Worm (Caenorhabditis elegans) whole organism, L1 larva: ENCODE results near the gene col-172.

ENCODE experiments used
- C04F5.9 ChIP-seq: sonication (generic microtip); optimal IDR thresholded peaks from 2 replicates; lab custom pipeline; 2016; ENCODE audit warnings: missing genetic modification characterization, missing compliant biosample characterization
- C34B4.2 ChIP-seq: sonication (generic microtip); optimal IDR thresholded peaks from 2 replicates; lab custom pipeline; 2017; ENCODE audit warnings: mild to moderate bottlenecking, missing genetic modification characterization, missing compliant biosample characterization
- blmp-1 ChIP-seq: fragments of 150-350 bp; optimal IDR thresholded peaks from 2 replicates; lab custom pipeline; 2014; ENCODE audit warnings: missing biosample characterization, missing genetic modification characterization
- ceh-8 ChIP-seq: fragments of 200-800 bp; sonication (Bioruptor generic); optimal IDR thresholded peaks from 2 replicates; lab custom pipeline; 2018; ENCODE audit warnings: mild to moderate bottlenecking, missing genetic modification characterization, moderate library complexity, missing compliant biosample characterization
- ceh-90 ChIP-seq: sonication (generic microtip); optimal IDR thresholded peaks from 2 replicates; lab custom pipeline; 2016; ENCODE audit warnings: missing genetic modification characterization, missing compliant biosample characterization
- dsc-1 ChIP-seq: sonication (generic microtip); optimal IDR thresholded peaks from 2 replicates; lab custom pipeline; 2016; ENCODE audit warnings: mild to moderate bottlenecking, missing genetic modification characterization, missing compliant biosample characterization
- efl-1 ChIP-seq, 4 experiments: fragments of 150-350 bp; optimal IDR thresholded peaks in 3 of 4; peaks in 1 of 4; 1 replicate in 1 of 4; 2 replicates in 3 of 4; lab custom pipeline; 2014; ENCODE audit warnings: missing biosample characterization in 2 of 4, missing genetic modification characterization in 2 of 4, missing genetic modification reagents in 2 of 4
- ets-5 ChIP-seq: fragments of 200-800 bp; sonication (Bioruptor generic); IDR thresholded peaks from 2 replicates; pipeline ENCODE4 v1.3.6; 2022; ENCODE audit warnings: missing genetic modification characterization, missing compliant biosample characterization
- fkh-4 ChIP-seq: sonication (generic microtip); optimal IDR thresholded peaks from 2 replicates; lab custom pipeline; 2016; ENCODE audit warnings: missing compliant biosample characterization, missing genetic modification characterization, borderline replicate concordance
- hlh-17 ChIP-seq: fragments of 200-800 bp; sonication (Bioruptor generic); optimal IDR thresholded peaks from 2 replicates; lab custom pipeline; 2018; ENCODE audit warnings: missing genetic modification characterization, mild to moderate bottlenecking, missing compliant biosample characterization, moderate library complexity, borderline replicate concordance
- lin-13 ChIP-seq: fragments of 150-350 bp; optimal IDR thresholded peaks from 2 replicates; lab custom pipeline; 2014; ENCODE audit warnings: missing biosample characterization, missing genetic modification reagents, missing genetic modification characterization
- lin-14 ChIP-seq: fragments of 200-800 bp; sonication (Bioruptor generic); optimal IDR thresholded peaks from 2 replicates; lab custom pipeline; 2018; ENCODE audit warnings: mild to moderate bottlenecking, missing genetic modification characterization, moderate library complexity, missing compliant biosample characterization
- lin-15B ChIP-seq: fragments of 150-350 bp; sonication (generic microtip); optimal IDR thresholded peaks from 3 replicates; lab custom pipeline; 2014; ENCODE audit warnings: missing biosample characterization, missing genetic modification characterization
- lin-35 ChIP-seq, 2 experiments: fragments of 150-350 bp; optimal IDR thresholded peaks; 2 replicates each; lab custom pipeline; 2014; ENCODE audit warnings: missing biosample characterization in 2 of 2, missing genetic modification characterization in 2 of 2, missing genetic modification reagents in 2 of 2
- mdl-1 ChIP-seq, 2 experiments: fragments of 150-350 bp; optimal IDR thresholded peaks; 2 replicates each; lab custom pipeline; 2014 to 2017; ENCODE audit warnings: missing biosample characterization in 2 of 2, missing genetic modification characterization in 2 of 2, inconsistent platforms in 1 of 2
- mep-1 ChIP-seq: fragments of 150-350 bp; optimal IDR thresholded peaks from 2 replicates; lab custom pipeline; 2014; ENCODE audit warnings: missing biosample characterization, missing genetic modification characterization
- nhr-20 ChIP-seq: sonication (generic microtip); optimal IDR thresholded peaks from 2 replicates; lab custom pipeline; 2016; ENCODE audit warnings: mild to moderate bottlenecking, missing genetic modification characterization, missing compliant biosample characterization
- nhr-28 ChIP-seq: fragments of 150-350 bp; optimal IDR thresholded peaks from 2 replicates; lab custom pipeline; 2014; ENCODE audit warnings: missing biosample characterization, missing genetic modification characterization
- nhr-76 ChIP-seq: sonication (generic microtip); optimal IDR thresholded peaks from 2 replicates; lab custom pipeline; 2017; ENCODE audit warnings: missing biosample characterization, missing genetic modification characterization
- nhr-77 ChIP-seq: fragments of 150-350 bp; optimal IDR thresholded peaks from 2 replicates; lab custom pipeline; 2014; ENCODE audit warnings: missing biosample characterization, missing genetic modification characterization
- nhr-84 ChIP-seq: sonication (generic microtip); optimal IDR thresholded peaks from 2 replicates; lab custom pipeline; 2017; ENCODE audit warnings: missing biosample characterization, missing genetic modification characterization
- pag-3 ChIP-seq: sonication (generic microtip); optimal IDR thresholded peaks from 2 replicates; lab custom pipeline; 2017; ENCODE audit warnings: missing genetic modification characterization, mild to moderate bottlenecking, missing compliant biosample characterization, antibody characterized with exemption, borderline replicate concordance; ENCODE audit not compliant: insufficient read depth
- pax-3 ChIP-seq: fragments of 200-800 bp; sonication (Bioruptor generic); optimal IDR thresholded peaks from 2 replicates; lab custom pipeline; 2018; ENCODE audit warnings: mild to moderate bottlenecking, missing genetic modification characterization, moderate library complexity, missing compliant biosample characterization
- snpc-4 ChIP-seq: fragments of 150-350 bp; optimal IDR thresholded peaks from 2 replicates; lab custom pipeline; 2014; ENCODE audit warnings: missing biosample characterization, missing genetic modification characterization
- snu-23 ChIP-seq: sonication (generic microtip); optimal IDR thresholded peaks from 2 replicates; lab custom pipeline; 2016; ENCODE audit warnings: missing genetic modification characterization, missing compliant biosample characterization
- sup-37 ChIP-seq: fragments of 200-800 bp; sonication (Bioruptor generic); optimal IDR thresholded peaks from 2 replicates; lab custom pipeline; 2018; ENCODE audit warnings: mild to moderate bottlenecking, missing genetic modification characterization, missing compliant biosample characterization
- unc-30 ChIP-seq: sonication (generic microtip); optimal IDR thresholded peaks from 2 replicates; lab custom pipeline; 2017; ENCODE audit warnings: missing biosample characterization, missing genetic modification characterization
- unc-62 ChIP-seq: fragments of 150-350 bp; optimal IDR thresholded peaks from 2 replicates; lab custom pipeline; 2014; ENCODE audit warnings: missing biosample characterization, missing genetic modification reagents, missing genetic modification characterization
- unc-98 ChIP-seq: fragments of 200-800 bp; sonication (Bioruptor generic); IDR thresholded peaks from 2 replicates; pipeline ENCODE4 v1.3.6; 2022; ENCODE audit warnings: missing genetic modification characterization, missing compliant biosample characterization
- xbp-1 ChIP-seq: sonication (generic microtip); optimal IDR thresholded peaks from 2 replicates; lab custom pipeline; 2016; ENCODE audit warnings: missing genetic modification characterization, missing compliant biosample characterization
- zag-1 ChIP-seq: fragments of 150-350 bp; optimal IDR thresholded peaks from 2 replicates; lab custom pipeline; 2014; ENCODE audit warnings: missing biosample characterization, missing genetic modification characterization
- ztf-11 ChIP-seq, 2 experiments: sonication (generic microtip); optimal IDR thresholded peaks; 2 replicates each; lab custom pipeline; 2016 to 2017; ENCODE audit warnings: missing genetic modification characterization in 2 of 2, missing biosample characterization in 1 of 2, missing compliant biosample characterization in 1 of 2
- ztf-4 ChIP-seq: fragments of 150-350 bp; optimal IDR thresholded peaks from 2 replicates; lab custom pipeline; 2014; ENCODE audit warnings: missing biosample characterization, missing genetic modification characterization

The col-172 gene

DNA sequence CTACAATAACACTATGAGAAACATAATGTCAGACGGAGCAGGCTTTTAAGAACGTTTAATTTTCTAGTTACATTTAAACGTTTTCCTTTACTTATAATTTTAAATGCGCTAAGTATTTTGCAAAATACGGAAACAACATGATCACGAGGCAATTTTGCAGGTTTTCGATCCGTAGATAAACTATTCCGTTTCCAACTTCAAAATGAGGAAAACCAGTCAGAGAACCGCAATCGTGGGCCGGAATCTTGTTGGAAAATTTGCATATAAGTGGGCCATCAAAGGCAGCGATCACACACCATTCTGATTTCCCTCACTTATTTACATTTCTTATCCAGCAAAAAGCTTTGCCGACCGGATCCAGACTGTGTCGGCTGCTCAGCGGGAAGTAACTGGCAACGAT is at the start of gene col-172:
col-172 (plus strand) TSS at position 301 of the 400 bp plus-strand sequence.
- no peak for TF ChIP-seq ztf-4 (tag; lab: Kevin White, UChicago)

DNA sequence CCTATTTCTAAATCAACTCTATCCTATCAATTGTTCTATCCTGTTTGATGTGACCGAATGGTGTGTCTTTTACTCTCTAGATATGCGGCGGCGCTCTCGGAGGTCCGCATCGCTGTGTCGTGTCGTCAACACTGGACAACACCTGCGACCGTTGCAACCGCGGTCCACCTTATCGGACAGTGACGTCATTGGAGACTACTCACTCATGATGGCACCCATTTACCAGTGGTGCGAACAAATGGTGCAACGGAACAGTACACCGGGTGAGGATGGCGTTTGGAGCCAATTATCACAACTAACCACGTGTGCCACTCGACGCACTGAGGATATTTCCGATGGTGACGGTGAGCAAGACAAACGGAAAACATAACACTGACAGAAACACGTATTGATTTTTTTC is 47.3 kb upstream of the col-172 start:
- TF ChIP-seq nhr-77 (no peak), sup-37 (GFP tag; lab: Kevin White, UChicago) (no peak), pag-3 (tag; lab: Kevin White, UChicago) (no peak), hlh-17 (GFP tag; lab: Kevin White, UChicago) (no peak), C34B4.2 (tag; lab: Kevin White, UChicago) (no peak), unc-30 (tag; lab: Kevin White, UChicago) (no peak), blmp-1 (tag; lab: Kevin White, UChicago) (no peak), ceh-8 (GFP tag; lab: Kevin White, UChicago) (no peak), xbp-1 (tag; lab: Kevin White, UChicago) (no peak), nhr-28 (tag; lab: Kevin White, UChicago) (no peak), nhr-84 (no peak)

DNA sequence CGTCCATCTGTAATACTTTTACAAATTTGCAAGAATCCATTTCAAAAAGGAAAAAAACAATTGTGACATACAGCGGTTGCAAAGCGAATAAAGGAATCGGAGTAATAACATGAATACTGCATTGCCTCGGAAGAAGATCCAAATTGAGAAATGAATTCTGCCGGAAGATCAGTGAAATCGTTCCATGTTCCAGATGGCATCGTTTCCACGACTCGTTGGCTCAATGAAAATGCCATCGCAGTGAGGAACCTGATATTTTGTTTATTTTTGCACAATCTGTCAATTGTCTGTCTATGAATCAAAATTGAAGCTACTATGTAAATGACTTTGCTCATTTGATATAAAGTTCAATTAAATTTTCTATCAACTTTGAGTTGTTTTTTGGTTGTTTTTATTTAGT is 42.0 kb upstream of the col-172 start:
- no peak for TF ChIP-seq nhr-76
- TF ChIP-seq C04F5.9 (tag; lab: Kevin White, UChicago) = no peak
- no peak for TF ChIP-seq lin-15B
- no peak for TF ChIP-seq ztf-11 (tag; optimal IDR thresholded peaks at IDR 0.05; lab: Kevin White, UChicago)
- no peak for TF ChIP-seq xbp-1 (tag; lab: Kevin White, UChicago)
- no peak for TF ChIP-seq ceh-90 (tag; lab: Kevin White, UChicago)
- no peak for TF ChIP-seq unc-98 (GFP tag; lab: Robert Waterston, UW)
- no peak for TF ChIP-seq ets-5
- TF ChIP-seq, all 84 proteins: peak for 0

ce11 chrX:6631437-6631836 is 41.2 kb upstream of the col-172 start, which contains the start of gene aexr-2:
Gene aexr-2 (minus strand): TSS chrX:6631537.
- TF ChIP-seq nhr-20 (tag; lab: Kevin White, UChicago) (no peak), xbp-1 (tag; lab: Kevin White, UChicago) (no peak), mep-1 (tag; lab: Kevin White, UChicago) (no peak), ets-5 (no peak), snpc-4 (tag; lab: Kevin White, UChicago) (no peak), lin-14 (no peak), zag-1 (tag; lab: Kevin White, UChicago) (no peak)

DNA sequence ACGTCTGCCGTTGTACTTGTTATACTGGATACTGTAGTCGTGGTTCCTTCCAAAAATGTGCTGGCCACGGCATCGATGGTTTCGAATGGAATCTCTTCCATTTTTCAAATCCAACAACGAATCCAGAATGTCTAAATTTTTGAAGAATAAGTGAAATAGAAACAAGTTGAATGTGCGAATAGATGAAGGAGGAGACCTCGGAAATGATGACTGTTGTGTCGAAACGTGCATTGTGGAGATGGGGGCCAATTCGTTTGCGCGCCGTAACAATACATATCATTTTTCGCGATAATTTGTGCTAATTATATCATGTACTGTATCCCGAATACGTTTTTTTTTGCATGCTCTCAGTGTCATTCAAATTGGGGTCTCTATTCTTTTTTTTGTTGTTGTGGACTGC is 37.4 kb upstream of the col-172 start, which contains the start of gene aexr-1:
aexr-1 (minus strand) TSS at position 101 of the 400 bp plus-strand sequence.
- TF ChIP-seq sup-37 (GFP tag; lab: Kevin White, UChicago) (no peak), pag-3 (tag; lab: Kevin White, UChicago) (no peak), efl-1 (optimal IDR thresholded peaks at IDR 0.05; lab: Kevin White, UChicago) (no peak), efl-1 (GFP tag; optimal IDR thresholded peaks at IDR 0.05 in 1 of 2; lab: Kevin White, UChicago) (no peak), snu-23 (GFP tag; lab: Kevin White, UChicago) (no peak), lin-13 (GFP tag; lab: Kevin White, UChicago) (no peak), C34B4.2 (tag; lab: Kevin White, UChicago) (no peak), ceh-8 (GFP tag; lab: Kevin White, UChicago) (no peak), lin-35 (GFP tag; optimal IDR thresholded peaks at IDR 0.05; lab: Kevin White, UChicago) (no peak), dsc-1 (tag; lab: Kevin White, UChicago) (no peak), pax-3 (tag; lab: Kevin White, UChicago) (no peak), lin-14 (no peak), mdl-1 (tag; optimal IDR thresholded peaks at IDR 0.05; lab: Kevin White, UChicago) (no peak), unc-62 (GFP tag; lab: Kevin White, UChicago) (no peak), fkh-4 (tag; lab: Kevin White, UChicago) (no peak), snpc-4 (tag; lab: Kevin White, UChicago) (no peak)
